Worm (Caenorhabditis elegans) whole organism, mixed stage, embryonic: ENCODE data around the gene srv-34.

Source experiments
- lin-13 ChIP-seq: fragments of 150-350 bp; optimal IDR thresholded peaks from 2 replicates; lab custom pipeline; 2014; ENCODE audit warnings: missing biosample characterization, missing genetic modification characterization
- nhr-12 ChIP-seq: fragments of 150-350 bp; optimal IDR thresholded peaks from 2 replicates; lab custom pipeline; 2014; ENCODE audit warnings: missing biosample characterization, missing genetic modification characterization
- unc-62 ChIP-seq: fragments of 150-350 bp; optimal IDR thresholded peaks from 2 replicates; lab custom pipeline; 2014; ENCODE audit warnings: missing biosample characterization, missing genetic modification reagents, missing genetic modification characterization

- TF ChIP-seq lin-13 (tag; lab: Kevin White, UChicago) (no peak), nhr-12 (tag; lab: Kevin White, UChicago) (no peak), unc-62 (GFP tag; lab: Kevin White, UChicago) (no peak)
These were observed 22.8 kb downstream of the srv-34 start for ce11 chrV:16351757-16352156.
